Fruit fly (Drosophila melanogaster) whole organism, pupa: ENCODE measurements around the gene CG4822.

Experiments
- CG10348 ChIP-seq: fragments of 200-800 bp; sonication (Bioruptor generic); IDR thresholded peaks from 2 replicates; pipeline ENCODE4 v1.3.6; 2022; ENCODE audit warnings: missing biosample characterization, missing genetic modification characterization
- CG14655 ChIP-seq: fragments of 200-800 bp; sonication (Bioruptor generic); optimal IDR thresholded peaks from 3 replicates; lab custom pipeline; 2017; ENCODE audit warnings: mild to moderate bottlenecking, missing biosample characterization, missing genetic modification reagents, missing genetic modification characterization
- CG15710 ChIP-seq: fragments of 200-800 bp; sonication (Bioruptor generic); optimal IDR thresholded peaks from 2 replicates; lab custom pipeline; 2018; ENCODE audit warnings: missing biosample characterization, mild to moderate bottlenecking, missing genetic modification characterization, moderate library complexity
- CG17806 ChIP-seq: fragments of 200-800 bp; sonication (Bioruptor generic); optimal IDR thresholded peaks from 2 replicates; lab custom pipeline; 2018; ENCODE audit warnings: missing biosample characterization, mild to moderate bottlenecking, missing genetic modification characterization, moderate library complexity
- CG32121 ChIP-seq: fragments of 200-800 bp; sonication (Bioruptor generic); IDR thresholded peaks from 2 replicates; pipeline ENCODE4 v1.3.6; 2022; ENCODE audit warnings: missing biosample characterization, missing genetic modification characterization
- CG8159 ChIP-seq: fragments of 200-800 bp; sonication (Bioruptor generic); optimal IDR thresholded peaks from 3 replicates; lab custom pipeline; 2018; ENCODE audit warnings: missing biosample characterization, mild to moderate bottlenecking, missing genetic modification characterization, moderate library complexity
- CG8301 ChIP-seq: fragments of 200-800 bp; sonication (Bioruptor generic); optimal IDR thresholded peaks from 2 replicates; lab custom pipeline; 2018; ENCODE audit warnings: missing biosample characterization, mild to moderate bottlenecking, missing genetic modification characterization
- D1 ChIP-seq: fragments of 200-800 bp; sonication (Bioruptor generic); optimal IDR thresholded peaks from 2 replicates; lab custom pipeline; 2018; ENCODE audit warnings: missing biosample characterization, mild to moderate bottlenecking, missing genetic modification characterization, moderate library complexity
- EcR ChIP-seq: fragments of 200-800 bp; sonication (Bioruptor generic); optimal IDR thresholded peaks from 3 replicates; lab custom pipeline; 2019; ENCODE audit warnings: missing biosample characterization, missing genetic modification characterization, mild to moderate bottlenecking, moderate library complexity, missing genetic modification reagents
- Pif1A ChIP-seq: fragments of 200-800 bp; sonication (Bioruptor generic); optimal IDR thresholded peaks from 3 replicates; lab custom pipeline; 2016; ENCODE audit warnings: missing biosample characterization, missing genetic modification characterization
- Pif1B ChIP-seq: fragments of 200-800 bp; sonication (Bioruptor generic); optimal IDR thresholded peaks from 3 replicates; lab custom pipeline; 2016; ENCODE audit warnings: missing biosample characterization, missing genetic modification characterization

DNA sequence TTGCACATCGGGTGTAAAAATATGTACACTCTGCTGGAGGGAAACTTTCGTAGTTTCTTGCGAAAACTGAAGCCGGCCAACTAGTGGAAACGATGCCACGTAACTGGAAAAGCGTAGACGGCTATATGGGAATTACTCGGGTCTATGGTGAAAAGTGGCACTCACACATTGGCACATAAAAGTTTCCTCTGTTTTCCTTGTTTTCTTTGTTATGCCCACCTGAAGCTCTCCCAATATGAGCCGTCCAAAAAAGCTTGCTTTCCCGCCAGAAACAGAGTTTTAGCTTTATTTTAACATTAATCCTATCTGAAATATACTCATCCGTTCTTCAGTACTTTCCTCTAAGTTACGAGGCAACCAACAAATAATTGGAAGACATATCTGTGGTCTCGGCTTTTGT, 9.1 kb upstream of the CG4822 start, which contains the start of gene CG3164:
- TF ChIP-seq CG14655 (GFP tag; lab: Kevin White, UChicago) (no peak), CG32121 (GFP tag; lab: Robert Waterston, UW) (no peak), CG15710 (tag; lab: Kevin White, UChicago) (no peak), CG8301 (tag; lab: Kevin White, UChicago) (no peak), Pif1B (GFP tag; lab: Kevin White, UChicago) (no peak), EcR (GFP tag; lab: Kevin White, UChicago) (no peak), CG8159 (tag; lab: Kevin White, UChicago) (no peak), CG10348 (no peak), D1 (tag; lab: Kevin White, UChicago) (no peak), Pif1A (GFP tag; lab: Kevin White, UChicago) (no peak), CG17806 (no peak)
